Fruit fly (Drosophila melanogaster) Kc167 (cell line): ENCODE results near the gene CG42682.

Experiments used
- Myc ChIP-seq: fragments of >200 bp; optimal IDR thresholded peaks from 2 replicates; lab custom pipeline; 2017; ENCODE audit warnings: missing external identifiers
- h ChIP-seq: fragments of >200 bp; optimal IDR thresholded peaks from 3 replicates; lab custom pipeline; 2018; ENCODE audit warnings: missing external identifiers
- insv ChIP-seq: fragments of >200 bp; optimal IDR thresholded peaks from 3 replicates; lab custom pipeline; 2018; ENCODE audit warnings: missing external identifiers
- psq ChIP-seq: fragments of >200 bp; optimal IDR thresholded peaks from 2 replicates; lab custom pipeline; 2017; ENCODE audit warnings: missing external identifiers

DNA sequence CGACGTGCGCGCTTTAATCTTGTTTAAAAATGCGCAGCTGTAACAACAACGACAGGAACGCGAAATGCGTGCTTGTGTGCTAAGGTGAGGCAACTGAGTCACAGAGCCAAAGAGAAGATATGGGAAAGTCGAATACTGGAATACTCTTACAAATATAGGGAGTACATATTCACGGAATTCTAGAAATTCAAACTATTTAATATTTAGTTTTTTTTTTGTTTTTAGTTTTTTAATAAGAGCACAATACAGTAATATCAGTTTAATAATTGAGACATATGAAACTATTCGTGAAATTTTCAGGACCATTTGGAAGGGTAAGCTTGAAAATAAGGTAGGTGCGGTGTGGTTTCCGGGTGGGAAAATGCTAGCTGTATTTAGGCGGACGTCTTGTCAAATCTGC, 45.4 kb downstream of the CG42682 start:
- TF ChIP-seq insv (no peak), psq (lab: Kevin White, UChicago) (no peak), Myc (no peak), h (lab: Kevin White, UChicago) (no peak)
